Fruit fly (Drosophila melanogaster): ENCODE results near the gene CG3618.

CG3618 gene

DNA sequence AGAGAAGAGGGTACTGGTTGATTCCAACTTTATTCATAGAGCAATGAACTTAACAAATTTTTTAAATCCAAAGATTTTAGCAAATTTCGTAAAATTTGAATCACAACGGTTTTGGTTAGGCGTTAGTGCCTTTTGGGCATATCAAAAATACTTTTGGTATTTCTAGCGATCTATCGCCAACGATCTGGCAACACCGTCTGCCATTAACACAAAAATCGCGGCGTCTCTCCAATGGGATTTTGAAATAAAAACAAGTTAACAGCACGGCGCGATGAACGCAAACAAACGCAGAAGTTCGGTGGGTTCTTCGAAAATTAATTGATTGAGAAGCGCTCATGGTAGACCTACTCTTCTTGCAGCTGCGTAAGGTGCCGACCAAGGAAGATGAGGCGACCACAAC, 15.7 kb downstream of the CG3618 start, which contains the start of gene Spc105R (continued):
- TF ChIP-seq crp (GFP tag; optimal IDR thresholded peaks at IDR 0.05) (no peak), Bteb2 (GFP tag; optimal IDR thresholded peaks at IDR 0.05) (no peak), Rfx (GFP tag; IDR thresholded peaks at IDR 0.05) (no peak), twi (tag; optimal IDR thresholded peaks at IDR 0.05) (no peak), CG3163 (GFP tag; optimal IDR thresholded peaks at IDR 0.05) (no peak), Elba2 (GFP tag; optimal IDR thresholded peaks at IDR 0.05) (peak; percentile 65), Sry-β (GFP tag; optimal IDR thresholded peaks at IDR 0.05) (no peak), CG14860 (GFP tag; IDR thresholded peaks at IDR 0.05; ENCODE audit: partially characterized antibody) (no peak), CG6791 (GFP tag; IDR thresholded peaks at IDR 0.05; ENCODE audit: partially characterized antibody) (peak; percentile 43; the same call in 2 of the 3 replicates), CG32767 (GFP tag; IDR thresholded peaks at IDR 0.05) (no peak), Opbp (GFP tag; IDR thresholded peaks at IDR 0.05; ENCODE audit: partially characterized antibody) (peak; percentile 57; the same call in 1 of the 3 replicates), abd-A (tag; optimal IDR thresholded peaks at IDR 0.05) (no peak), ab (GFP tag; optimal IDR thresholded peaks at IDR 0.05) (no peak), grau (tag; optimal IDR thresholded peaks at IDR 0.05) (no peak), CG7786 (GFP tag; optimal IDR thresholded peaks at IDR 0.05) (no peak), stwl (tag; optimal IDR thresholded peaks at IDR 0.05) (peak; percentile 47), CG12942 (GFP tag; optimal IDR thresholded peaks at IDR 0.05) (no peak), sc (optimal IDR thresholded peaks at IDR 0.05) (no peak), sc (GFP tag; optimal IDR thresholded peaks at IDR 0.05) (no peak), CG30403 (GFP tag; optimal IDR thresholded peaks at IDR 0.05) (no peak), hb (GFP tag; IDR thresholded peaks at IDR 0.05; ENCODE audit: partially characterized antibody) (no peak), stc (GFP tag; IDR thresholded peaks at IDR 0.05) (no peak), ATbp (GFP tag; optimal IDR thresholded peaks at IDR 0.05) (no peak), Vsx1 (GFP tag; optimal IDR thresholded peaks at IDR 0.05) (no peak), CG6689 (GFP tag; IDR thresholded peaks at IDR 0.05) (no peak), CG11247 (GFP tag; IDR thresholded peaks at IDR 0.05) (no peak), CG14710 (tag; optimal IDR thresholded peaks at IDR 0.05) (peak; percentile 52), CG15011 (GFP tag; optimal IDR thresholded peaks at IDR 0.05) (no peak), ara (GFP tag; IDR thresholded peaks at IDR 0.05) (no peak), Xrp1 (GFP tag; IDR thresholded peaks at IDR 0.05) (no peak), dati (GFP tag; IDR thresholded peaks at IDR 0.05) (no peak), Myb (GFP tag; optimal IDR thresholded peaks at IDR 0.05) (peak; percentile 99), Hmx (GFP tag; optimal IDR thresholded peaks at IDR 0.05) (no peak), Oaz (GFP tag; IDR thresholded peaks at IDR 0.05) (no peak), lbe (GFP tag; optimal IDR thresholded peaks at IDR 0.05) (no peak), pros (GFP tag; optimal IDR thresholded peaks at IDR 0.05) (no peak), dm (GFP tag; optimal IDR thresholded peaks at IDR 0.05) (no peak), Dll (GFP tag; IDR thresholded peaks at IDR 0.05; ENCODE audit: partially characterized antibody) (peak; percentile 53; the same call in 2 of the 4 replicates), odd (GFP tag; optimal IDR thresholded peaks at IDR 0.05) (no peak), gcm2 (GFP tag; optimal IDR thresholded peaks at IDR 0.05) (no peak), chm (GFP tag; IDR thresholded peaks at IDR 0.05) (no peak), bbx (GFP tag; IDR thresholded peaks at IDR 0.05; ENCODE audit: partially characterized antibody) (no peak; the same call in 1 of the 2 replicates), Tbp (GFP tag; optimal IDR thresholded peaks at IDR 0.05) (no peak), HLH4C (GFP tag; IDR thresholded peaks at IDR 0.05; ENCODE audit: partially characterized antibody) (no peak), CG8290 (GFP tag; optimal IDR thresholded peaks at IDR 0.05) (no peak), CG8290 (tag; optimal IDR thresholded peaks at IDR 0.05) (no peak), CG3847 (GFP tag; IDR thresholded peaks at IDR 0.05) (0 out of 2 replicates have a peak, but pooled peaks have one; percentile 25), CG18599 (GFP tag; optimal IDR thresholded peaks at IDR 0.05) (no peak), CG3838 (GFP tag; optimal IDR thresholded peaks at IDR 0.05) (no peak), CG18476 (GFP tag; optimal IDR thresholded peaks at IDR 0.05) (no peak), Dbx (GFP tag; IDR thresholded peaks at IDR 0.05) (no peak), pho (GFP tag; optimal IDR thresholded peaks at IDR 0.05) (no peak)

All from whole organism, embryonic.